Worm (Caenorhabditis elegans) whole organism, mixed stage, embryonic: Measurements from ENCODE around the gene cct-5.

Experiments used
- bed-3 ChIP-seq: fragments of 200-800 bp; sonication (Bioruptor generic); optimal IDR thresholded peaks from 3 replicates; lab custom pipeline; 2018; ENCODE audit warnings: mild to moderate bottlenecking, missing genetic modification characterization, moderate library complexity, missing compliant biosample characterization
- blmp-1 ChIP-seq: fragments of 150-350 bp; optimal IDR thresholded peaks from 2 replicates; lab custom pipeline; 2014; ENCODE audit warnings: missing biosample characterization, missing genetic modification characterization
- ceh-39 ChIP-seq: fragments of 150-350 bp; optimal IDR thresholded peaks from 2 replicates; lab custom pipeline; 2014; ENCODE audit warnings: missing biosample characterization, missing genetic modification characterization
- ceh-43 ChIP-seq: fragments of 200-800 bp; sonication (Bioruptor generic); optimal IDR thresholded peaks from 2 replicates; lab custom pipeline; 2018; ENCODE audit warnings: mild to moderate bottlenecking, missing genetic modification characterization, moderate library complexity, missing compliant biosample characterization
- ceh-83 ChIP-seq: fragments of 200-800 bp; sonication (Bioruptor generic); optimal IDR thresholded peaks from 2 replicates; lab custom pipeline; 2018; ENCODE audit warnings: mild to moderate bottlenecking, missing genetic modification characterization, missing compliant biosample characterization
- ces-1 ChIP-seq: fragments of 150-350 bp; optimal IDR thresholded peaks from 2 replicates; lab custom pipeline; 2014; ENCODE audit warnings: missing biosample characterization, missing genetic modification reagents, missing genetic modification characterization
- cnd-1 ChIP-seq: fragments of 200-800 bp; sonication (Bioruptor generic); optimal IDR thresholded peaks from 2 replicates; lab custom pipeline; 2018; ENCODE audit warnings: mild to moderate bottlenecking, missing genetic modification characterization, missing compliant biosample characterization
- elt-1 ChIP-seq: sonication (generic microtip); optimal IDR thresholded peaks from 2 replicates; lab custom pipeline; 2017; ENCODE audit warnings: missing genetic modification characterization, mild to moderate bottlenecking, missing compliant biosample characterization, antibody characterized with exemption, moderate library complexity, borderline replicate concordance; ENCODE audit not compliant: insufficient read depth
- elt-3 ChIP-seq: fragments of 150-350 bp; optimal IDR thresholded peaks from 2 replicates; lab custom pipeline; 2014; ENCODE audit warnings: missing biosample characterization, missing genetic modification characterization
- flh-1 ChIP-seq: fragments of 200-800 bp; sonication (Bioruptor generic); optimal IDR thresholded peaks from 2 replicates; lab custom pipeline; 2018; ENCODE audit warnings: mild to moderate bottlenecking, missing genetic modification characterization, moderate library complexity, missing compliant biosample characterization
- ham-2 ChIP-seq: fragments of 200-800 bp; sonication (Bioruptor generic); optimal IDR thresholded peaks from 2 replicates; lab custom pipeline; 2018; ENCODE audit warnings: mild to moderate bottlenecking, missing genetic modification characterization, missing compliant biosample characterization
- hlh-1 ChIP-seq: fragments of 150-350 bp; optimal IDR thresholded peaks from 2 replicates; lab custom pipeline; 2014; ENCODE audit warnings: missing biosample characterization, missing genetic modification reagents, missing genetic modification characterization
- lin-13 ChIP-seq: fragments of 150-350 bp; optimal IDR thresholded peaks from 2 replicates; lab custom pipeline; 2014; ENCODE audit warnings: missing biosample characterization, missing genetic modification characterization
- lin-32 ChIP-seq: fragments of 200-800 bp; sonication (Bioruptor generic); optimal IDR thresholded peaks from 2 replicates; lab custom pipeline; 2018; ENCODE audit warnings: mild to moderate bottlenecking, missing genetic modification characterization, missing compliant biosample characterization
- lsy-2 ChIP-seq: fragments of 150-350 bp; optimal IDR thresholded peaks from 2 replicates; lab custom pipeline; 2014; ENCODE audit warnings: missing biosample characterization, missing genetic modification characterization
- mab-5 ChIP-seq: fragments of 150-350 bp; optimal IDR thresholded peaks from 2 replicates; lab custom pipeline; 2014; ENCODE audit warnings: missing biosample characterization, missing genetic modification characterization
- mls-2 ChIP-seq: sonication (generic microtip); optimal IDR thresholded peaks from 2 replicates; lab custom pipeline; 2016; ENCODE audit warnings: mild to moderate bottlenecking, missing genetic modification characterization, moderate library complexity, missing compliant biosample characterization
- nhr-12 ChIP-seq: fragments of 150-350 bp; optimal IDR thresholded peaks from 2 replicates; lab custom pipeline; 2014; ENCODE audit warnings: missing biosample characterization, missing genetic modification characterization
- nhr-2 ChIP-seq: fragments of 150-350 bp; optimal IDR thresholded peaks from 2 replicates; lab custom pipeline; 2014; ENCODE audit warnings: missing biosample characterization, missing genetic modification characterization
- nhr-237 ChIP-seq: fragments of 150-350 bp; optimal IDR thresholded peaks from 2 replicates; lab custom pipeline; 2014; ENCODE audit warnings: missing biosample characterization, missing genetic modification characterization
- nhr-76 ChIP-seq: sonication (generic microtip); optimal IDR thresholded peaks from 2 replicates; lab custom pipeline; 2017; ENCODE audit warnings: missing biosample characterization, missing genetic modification characterization
- pha-4 ChIP-seq: fragments of 150-350 bp; optimal IDR thresholded peaks from 2 replicates; lab custom pipeline; 2018; ENCODE audit warnings: missing biosample characterization, missing genetic modification reagents, missing genetic modification characterization
- sem-2 ChIP-seq: fragments of 200-800 bp; sonication (Bioruptor generic); optimal IDR thresholded peaks from 2 replicates; lab custom pipeline; 2018; ENCODE audit warnings: mild to moderate bottlenecking, missing genetic modification characterization, missing compliant biosample characterization
- snpc-4 ChIP-seq: fragments of 150-350 bp; optimal IDR thresholded peaks from 2 replicates; lab custom pipeline; 2014; ENCODE audit warnings: missing biosample characterization, missing genetic modification characterization
- sptf-1 ChIP-seq: sonication (generic microtip); optimal IDR thresholded peaks from 2 replicates; lab custom pipeline; 2017; ENCODE audit warnings: mild to moderate bottlenecking, missing genetic modification characterization, moderate library complexity, missing compliant biosample characterization
- tbx-8 ChIP-seq: fragments of 200-800 bp; sonication (Bioruptor generic); optimal IDR thresholded peaks from 2 replicates; lab custom pipeline; 2018; ENCODE audit warnings: mild to moderate bottlenecking, missing genetic modification characterization, moderate library complexity, missing compliant biosample characterization
- unc-120 ChIP-seq: sonication (generic microtip); optimal IDR thresholded peaks from 2 replicates; lab custom pipeline; 2017; ENCODE audit warnings: missing genetic modification characterization, missing compliant biosample characterization; ENCODE audit not compliant: poor library complexity, severe bottlenecking
- unc-39 ChIP-seq: fragments of 150-350 bp; optimal IDR thresholded peaks from 2 replicates; lab custom pipeline; 2014; ENCODE audit warnings: missing biosample characterization, missing genetic modification characterization
- unc-62 ChIP-seq: fragments of 150-350 bp; optimal IDR thresholded peaks from 2 replicates; lab custom pipeline; 2014; ENCODE audit warnings: missing biosample characterization, missing genetic modification reagents, missing genetic modification characterization
- zip-8 ChIP-seq: fragments of 150-350 bp; optimal IDR thresholded peaks from 2 replicates; lab custom pipeline; 2014; ENCODE audit warnings: missing biosample characterization, missing genetic modification characterization

The cct-5 gene

DNA sequence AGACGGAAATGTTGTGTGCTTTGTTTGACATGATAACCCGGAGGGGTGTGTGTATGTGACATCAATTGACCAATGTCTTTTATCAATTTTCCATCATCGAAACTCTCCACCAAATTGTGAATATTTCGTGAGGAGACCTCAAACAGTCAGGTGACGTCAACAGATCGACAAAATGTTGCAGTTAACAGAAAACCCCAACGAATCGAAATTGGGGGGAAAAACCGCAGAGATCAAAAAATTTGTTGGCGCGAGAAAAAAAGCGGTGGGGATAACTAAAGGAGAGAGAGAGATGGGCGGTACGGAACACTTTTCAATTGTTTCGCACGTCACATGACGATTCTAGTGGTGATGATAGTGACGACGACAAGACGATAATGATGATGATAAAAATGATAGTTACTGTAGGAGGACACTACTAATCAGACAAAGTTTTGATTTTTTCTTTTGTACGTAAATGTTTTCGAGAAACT, 13.3 kb downstream of the cct-5 start:
- TF ChIP-seq hlh-1 (tag; lab: Kevin White, UChicago) = no peak
- no peak for TF ChIP-seq tbx-8 (GFP tag; lab: Kevin White, UChicago)
- no peak for TF ChIP-seq elt-3 (tag; lab: Kevin White, UChicago)
- TF ChIP-seq nhr-2 (tag; lab: Kevin White, UChicago) = no peak
- TF ChIP-seq elt-1 = no peak
- no peak for TF ChIP-seq cnd-1 (tag; lab: Kevin White, UChicago)
- TF ChIP-seq blmp-1 (tag; lab: Kevin White, UChicago) = no peak
- no peak for TF ChIP-seq lin-32
- TF ChIP-seq ceh-39 (tag; lab: Kevin White, UChicago) = no peak
- TF ChIP-seq sptf-1 = no peak
- no peak for TF ChIP-seq flh-1 (GFP tag; lab: Kevin White, UChicago)
- no peak for TF ChIP-seq mls-2
- no peak for TF ChIP-seq nhr-76 (tag; lab: Kevin White, UChicago)
- no peak for TF ChIP-seq pha-4 (tag; lab: Kevin White, UChicago)
- TF ChIP-seq, all 35 proteins: peak for 0

DNA sequence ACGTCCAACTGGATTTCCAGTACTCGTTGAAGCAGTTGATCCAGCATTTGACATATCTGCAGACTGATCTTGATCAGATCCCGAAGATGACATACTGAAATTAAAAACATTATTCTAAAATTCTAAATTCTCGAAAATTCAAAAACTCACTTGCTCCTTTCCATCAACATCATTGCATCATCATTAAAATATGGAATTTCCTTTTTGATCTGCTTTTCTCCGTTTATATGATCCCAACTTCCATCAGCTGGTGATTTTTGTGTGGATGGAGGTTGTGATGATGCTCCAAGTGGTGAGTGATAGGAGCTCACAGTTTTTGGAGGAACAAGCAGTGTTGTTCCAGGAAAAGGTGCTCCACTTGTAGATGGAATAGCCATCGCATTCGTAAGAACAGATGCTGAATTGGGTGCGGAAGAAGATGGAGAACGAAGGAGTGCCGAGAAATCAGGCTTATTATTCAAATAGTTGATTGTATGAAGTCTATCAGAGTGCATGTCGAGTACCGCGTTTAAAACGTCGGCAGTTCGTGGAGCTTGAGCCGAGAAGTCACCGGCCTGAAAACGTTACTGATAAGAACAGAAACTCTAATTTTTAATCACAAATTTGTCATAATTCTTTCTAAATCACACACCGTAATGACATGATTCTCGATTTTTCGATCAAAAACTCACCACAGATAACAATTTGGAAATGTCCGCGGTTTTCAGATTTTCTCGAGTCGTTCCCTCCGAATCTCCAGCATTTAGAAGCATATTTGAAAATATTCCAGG, 14.7 kb downstream of the cct-5 start:
- TF ChIP-seq zip-8 (tag; lab: Kevin White, UChicago) (no peak), ceh-43 (GFP tag; lab: Kevin White, UChicago) (no peak), nhr-237 (tag; lab: Kevin White, UChicago) (no peak), flh-1 (GFP tag; lab: Kevin White, UChicago) (no peak), mab-5 (tag; lab: Kevin White, UChicago) (no peak), cnd-1 (tag; lab: Kevin White, UChicago) (no peak), elt-3 (tag; lab: Kevin White, UChicago) (no peak), ceh-83 (GFP tag; lab: Kevin White, UChicago) (no peak), lin-13 (tag; lab: Kevin White, UChicago) (no peak), elt-1 (no peak), unc-120 (tag; lab: Kevin White, UChicago) (no peak), ces-1 (GFP tag; lab: Kevin White, UChicago) (no peak)
- TF ChIP-seq, all 35 proteins: peak for 0

DNA sequence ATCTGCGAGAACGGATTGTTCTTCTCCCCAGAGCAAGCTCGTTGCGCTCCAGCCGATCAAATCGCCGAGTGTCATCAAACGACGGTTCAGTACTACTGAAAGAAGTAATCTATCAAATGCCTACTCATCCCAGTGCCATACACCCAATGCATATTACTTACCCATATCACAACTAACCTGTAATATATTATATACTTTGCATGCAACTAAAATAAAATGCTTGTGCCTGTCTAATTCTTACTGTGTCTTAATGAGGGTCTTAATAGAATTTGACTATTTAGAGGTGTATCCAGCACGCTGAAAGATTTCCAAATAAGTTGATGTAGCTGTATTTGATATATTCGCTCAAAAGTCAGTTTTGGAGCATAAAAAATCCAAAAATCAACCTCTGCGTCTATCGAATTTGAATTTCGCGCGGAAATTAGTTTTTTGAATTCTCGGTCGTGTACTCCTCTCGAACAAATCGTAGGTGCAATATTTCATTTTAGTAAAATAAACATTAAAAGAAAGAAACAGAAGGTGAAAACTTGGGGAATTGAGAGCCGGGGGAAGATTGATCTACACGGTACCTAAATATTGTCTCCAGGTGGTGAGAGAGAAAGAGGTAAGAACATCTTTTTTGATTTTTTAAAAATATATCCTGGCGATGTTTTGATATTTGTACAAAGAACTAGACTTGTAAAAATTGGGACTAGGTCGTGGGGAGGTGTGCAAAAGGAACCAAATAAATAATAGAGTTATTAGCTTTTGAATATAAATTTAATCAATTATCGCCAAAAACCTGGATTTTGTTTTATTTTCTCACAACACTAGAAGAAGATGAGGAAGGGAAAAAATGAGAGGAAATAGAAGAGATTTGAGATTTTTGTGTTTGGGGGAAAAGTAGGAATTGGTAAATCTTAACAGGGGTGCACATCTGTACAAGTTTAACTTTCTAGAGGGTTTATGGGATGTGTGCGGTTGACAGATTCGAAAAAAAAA, 16.5 kb downstream of the cct-5 start:
- TF ChIP-seq sptf-1 = peak; percentile 21
- TF ChIP-seq lsy-2 (tag; lab: Kevin White, UChicago) = no peak
- no peak for TF ChIP-seq lin-32
- no peak for TF ChIP-seq pha-4 (tag; lab: Kevin White, UChicago)
- no peak for TF ChIP-seq bed-3 (GFP tag; lab: Kevin White, UChicago)
- TF ChIP-seq ces-1 (GFP tag; lab: Kevin White, UChicago) = no peak
- TF ChIP-seq flh-1 (GFP tag; lab: Kevin White, UChicago) = no peak
- TF ChIP-seq snpc-4 = no peak
- peak; percentile 62 for TF ChIP-seq ceh-83 (GFP tag; lab: Kevin White, UChicago)
- TF ChIP-seq nhr-237 (tag; lab: Kevin White, UChicago) = no peak
- TF ChIP-seq elt-3 (tag; lab: Kevin White, UChicago) = no peak
- TF ChIP-seq ceh-39 (tag; lab: Kevin White, UChicago) = no peak
- TF ChIP-seq blmp-1 (tag; lab: Kevin White, UChicago) = no peak
- TF ChIP-seq cnd-1 (tag; lab: Kevin White, UChicago) = peak; percentile 25
- no peak for TF ChIP-seq ceh-43 (GFP tag; lab: Kevin White, UChicago)
- TF ChIP-seq sem-2 (GFP tag; lab: Kevin White, UChicago) = no peak
- no peak for TF ChIP-seq nhr-12 (tag; lab: Kevin White, UChicago)
- no peak for TF ChIP-seq tbx-8 (GFP tag; lab: Kevin White, UChicago)
- TF ChIP-seq unc-62 (GFP tag; lab: Kevin White, UChicago) = no peak
- no peak for TF ChIP-seq elt-1

DNA sequence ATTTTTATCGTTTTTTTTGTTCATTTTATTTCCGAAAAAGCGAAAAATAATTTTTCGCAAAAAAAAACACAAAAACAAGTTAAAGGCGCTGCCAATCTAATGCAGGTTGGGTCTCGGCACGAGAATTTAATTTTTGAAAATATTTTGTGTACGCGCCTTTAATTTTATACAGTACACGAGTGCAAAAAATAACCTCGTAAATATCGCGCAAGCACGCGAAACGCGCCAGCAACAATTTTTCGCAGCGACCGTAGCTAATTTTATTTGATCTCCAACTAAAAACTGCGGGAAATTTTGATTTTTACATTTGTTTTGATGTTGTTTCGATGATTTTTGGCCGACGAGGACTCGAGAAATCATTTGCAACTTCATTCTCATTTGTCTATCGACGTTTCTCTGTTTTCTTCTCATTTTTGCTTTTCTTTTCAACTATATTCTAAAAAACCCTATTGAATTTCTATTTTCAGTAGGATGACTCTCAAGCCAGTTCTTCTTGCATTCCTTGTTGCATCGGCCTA, 19.0 kb downstream of the cct-5 start, which contains the start of gene cpg-1:
cpg-1 (plus strand) TSS at position 468 of the 518 bp plus-strand sequence.
- TF ChIP-seq nhr-237 (tag; lab: Kevin White, UChicago) (no peak), ces-1 (GFP tag; lab: Kevin White, UChicago) (no peak), ham-2 (GFP tag; lab: Kevin White, UChicago) (no peak), unc-39 (tag; lab: Kevin White, UChicago) (no peak), ceh-83 (GFP tag; lab: Kevin White, UChicago) (no peak)
